Fruit fly (Drosophila melanogaster): ENCODE measurements around the gene CG9040.

- TF ChIP-seq CG4496 (GFP tag; IDR thresholded peaks at IDR 0.05) (no peak), D1 (tag; optimal IDR thresholded peaks at IDR 0.05) (no peak), fd96Ca (GFP tag; IDR thresholded peaks at IDR 0.05) (no peak), gl (tag; optimal IDR thresholded peaks at IDR 0.05) (no peak), CG34367 (tag; optimal IDR thresholded peaks at IDR 0.05) (no peak), CG12605 (GFP tag; IDR thresholded peaks at IDR 0.05) (no peak), CG10348 (GFP tag; IDR thresholded peaks at IDR 0.05) (no peak)
Measured at dm6 chr3L:13996437-13996836, 8.8 kb downstream of the CG9040 start.

Measured in whole organism, pupa.